Worm (Caenorhabditis elegans) whole organism, L2 larva: ENCODE measurements around the gene F34D10.3.
A peak's percentile ranks its signal among the peaks of the same experiment; 100 is the strongest.

Source experiments
- F13H6.1 ChIP-seq: sonication (generic microtip); optimal IDR thresholded peaks from 2 replicates; lab custom pipeline; 2016; ENCODE audit warnings: missing genetic modification characterization, missing compliant biosample characterization
- aly-2 ChIP-seq: fragments of 150-350 bp; optimal IDR thresholded peaks from 2 replicates; lab custom pipeline; 2014; ENCODE audit warnings: missing biosample characterization, missing genetic modification characterization
- crh-2 ChIP-seq: sonication (generic microtip); optimal IDR thresholded peaks from 2 replicates; lab custom pipeline; 2017; ENCODE audit warnings: missing biosample characterization, missing genetic modification characterization
- dmd-4 ChIP-seq: sonication (generic microtip); optimal IDR thresholded peaks from 2 replicates; lab custom pipeline; 2017; ENCODE audit warnings: missing biosample characterization, missing genetic modification characterization
- elt-3 ChIP-seq: sonication (generic microtip); optimal IDR thresholded peaks from 2 replicates; lab custom pipeline; 2017; ENCODE audit warnings: missing biosample characterization, missing genetic modification characterization
- fos-1 ChIP-seq: fragments of 150-350 bp; optimal IDR thresholded peaks from 2 replicates; lab custom pipeline; 2014; ENCODE audit warnings: missing biosample characterization, missing genetic modification characterization
- lin-11 ChIP-seq: fragments of 150-350 bp; sonication (generic microtip); optimal IDR thresholded peaks from 2 replicates; lab custom pipeline; 2014; ENCODE audit warnings: missing biosample characterization, missing genetic modification characterization, inconsistent platforms, mixed read lengths
- lin-13 ChIP-seq: fragments of 150-350 bp; optimal IDR thresholded peaks from 2 replicates; lab custom pipeline; 2014; ENCODE audit warnings: missing biosample characterization, missing genetic modification reagents, missing genetic modification characterization
- lsy-2 ChIP-seq, 2 experiments: fragments of 150-350 bp in 1 of 2; sonication (generic microtip) in 1 of 2; optimal IDR thresholded peaks; 2 replicates each; lab custom pipeline; 2014 to 2017; ENCODE audit warnings: missing biosample characterization in 2 of 2, missing genetic modification characterization in 2 of 2
- mab-5 ChIP-seq: fragments of 150-350 bp; optimal IDR thresholded peaks from 2 replicates; lab custom pipeline; 2014; ENCODE audit warnings: missing biosample characterization, missing genetic modification characterization
- mbf-1 ChIP-seq: sonication (generic microtip); optimal IDR thresholded peaks from 2 replicates; lab custom pipeline; 2017; ENCODE audit warnings: missing biosample characterization, missing genetic modification characterization
- mdl-1 ChIP-seq, 2 experiments: fragments of 150-350 bp in 1 of 2; sonication (generic microtip) in 1 of 2; optimal IDR thresholded peaks; 2 replicates each; lab custom pipeline; 2017; ENCODE audit warnings: missing biosample characterization in 2 of 2, missing genetic modification characterization in 2 of 2
- nhr-10 ChIP-seq: sonication (generic microtip); optimal IDR thresholded peaks from 2 replicates; lab custom pipeline; 2017; ENCODE audit warnings: missing biosample characterization, missing genetic modification characterization
- nhr-129 ChIP-seq: fragments of 150-350 bp; optimal IDR thresholded peaks from 2 replicates; lab custom pipeline; 2014; ENCODE audit warnings: missing biosample characterization, missing genetic modification characterization
- skn-1 ChIP-seq: sonication (generic microtip); optimal IDR thresholded peaks from 2 replicates; lab custom pipeline; 2017; ENCODE audit warnings: missing biosample characterization, missing genetic modification characterization
- sma-9 ChIP-seq, 2 experiments: fragments of 150-350 bp in 1 of 2; sonication (generic microtip) in 1 of 2; optimal IDR thresholded peaks; 2 replicates each; lab custom pipeline; 2014 to 2016; ENCODE audit warnings: missing genetic modification characterization in 2 of 2, mild to moderate bottlenecking in 1 of 2, missing biosample characterization in 1 of 2, missing compliant biosample characterization in 1 of 2, missing genetic modification reagents in 1 of 2, moderate library complexity in 1 of 2
- unc-62 ChIP-seq: fragments of 150-350 bp; optimal IDR thresholded peaks from 2 replicates; lab custom pipeline; 2014; ENCODE audit warnings: missing biosample characterization, missing genetic modification reagents, missing genetic modification characterization
- zag-1 ChIP-seq: fragments of 150-350 bp; optimal IDR thresholded peaks from 2 replicates; lab custom pipeline; 2014; ENCODE audit warnings: missing biosample characterization, missing genetic modification characterization
- ztf-11 ChIP-seq: sonication (generic microtip); optimal IDR thresholded peaks from 2 replicates; lab custom pipeline; 2017; ENCODE audit warnings: missing biosample characterization, missing genetic modification characterization

F34D10.3 gene

DNA sequence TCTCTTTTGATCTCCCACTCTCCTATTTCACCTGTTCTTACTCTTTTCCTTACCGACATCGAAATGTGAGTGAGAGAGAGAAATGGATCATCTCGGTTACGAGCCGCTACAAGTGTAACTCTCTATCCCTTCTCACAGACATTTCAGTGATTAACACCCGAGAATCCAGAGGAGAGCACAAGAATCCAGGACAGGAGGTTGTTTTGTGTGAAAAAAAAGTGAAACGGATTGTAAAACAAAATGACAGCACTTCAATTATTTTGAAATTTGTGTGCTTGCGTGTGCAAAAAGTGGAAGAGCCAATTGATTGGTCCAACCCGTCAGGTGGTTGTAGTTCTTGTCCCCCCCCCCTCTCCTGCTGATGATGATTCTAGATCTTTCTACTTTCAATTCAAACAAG, 48.8 kb downstream of the F34D10.3 start:
- TF ChIP-seq nhr-129 (tag; lab: Kevin White, UChicago) (peak; percentile 61), mab-5 (tag; lab: Kevin White, UChicago) (no peak), ztf-11 (tag; lab: Kevin White, UChicago) (no peak), sma-9 (GFP tag; optimal IDR thresholded peaks at IDR 0.05; lab: Kevin White, UChicago) (peak; percentile 13), sma-9 (tag; optimal IDR thresholded peaks at IDR 0.05; lab: Kevin White, UChicago) (no peak), fos-1 (tag; lab: Kevin White, UChicago) (no peak), mdl-1 (tag; optimal IDR thresholded peaks at IDR 0.05; lab: Kevin White, UChicago) (no peak), elt-3 (tag; lab: Kevin White, UChicago) (no peak), lin-11 (no peak), zag-1 (tag; lab: Kevin White, UChicago) (no peak), mbf-1 (tag; lab: Kevin White, UChicago) (no peak), aly-2 (tag; lab: Kevin White, UChicago) (no peak), nhr-10 (tag; lab: Kevin White, UChicago) (no peak), unc-62 (GFP tag; lab: Kevin White, UChicago) (no peak), F13H6.1 (tag; lab: Kevin White, UChicago) (peak; percentile 77), crh-2 (tag; lab: Kevin White, UChicago) (peak; percentile 24), lin-13 (GFP tag; lab: Kevin White, UChicago) (peak; percentile 39), dmd-4 (tag; lab: Kevin White, UChicago) (no peak), lsy-2 (tag; optimal IDR thresholded peaks at IDR 0.05; lab: Kevin White, UChicago) (peak in 1 of 2 experiments; percentile 64)

DNA sequence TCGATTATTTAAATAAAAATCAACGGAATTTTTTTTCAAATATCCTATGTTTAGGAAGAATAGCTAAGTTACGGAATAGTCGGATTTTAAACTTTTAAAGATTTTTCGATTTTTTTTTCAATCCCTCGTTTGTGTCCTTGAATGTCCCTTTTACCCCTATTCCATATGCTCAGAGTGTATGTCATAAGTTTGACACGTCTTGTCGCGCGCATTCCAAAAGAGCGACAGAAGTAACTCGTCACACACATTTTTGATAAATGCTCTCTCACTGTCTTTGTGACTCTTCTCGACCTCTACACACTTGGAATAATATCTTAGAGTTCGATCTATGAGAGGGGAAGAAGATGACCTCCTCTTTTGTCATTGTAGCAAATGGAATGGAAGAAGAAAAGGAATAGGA, 49.9 kb downstream of the F34D10.3 start:
- TF ChIP-seq skn-1 (tag; lab: Kevin White, UChicago) (no peak), mab-5 (tag; lab: Kevin White, UChicago) (peak; percentile 30)
